Worm (Caenorhabditis elegans): ENCODE data around the gene hlh-28.
A peak's percentile ranks its signal among the peaks of the same experiment; 100 is the strongest.

The hlh-28 gene

ce11 chrX:17521425-17521824 is 29.4 kb upstream of the hlh-28 start:
- TF ChIP-seq zip-8 (tag; optimal IDR thresholded peaks at IDR 0.05): no peak
- no peak for TF ChIP-seq flh-1 (GFP tag; optimal IDR thresholded peaks at IDR 0.05)
- peak; percentile 69 for TF ChIP-seq ces-1 (GFP tag; optimal IDR thresholded peaks at IDR 0.05)
- no peak for TF ChIP-seq ceh-43 (GFP tag; optimal IDR thresholded peaks at IDR 0.05)
- no peak for TF ChIP-seq nhr-76 (tag; optimal IDR thresholded peaks at IDR 0.05)
- TF ChIP-seq cnd-1 (tag; optimal IDR thresholded peaks at IDR 0.05): no peak
- TF ChIP-seq drap-1 (GFP tag; optimal IDR thresholded peaks at IDR 0.05): no peak

- TF ChIP-seq drap-1 (GFP tag; optimal IDR thresholded peaks at IDR 0.05) (no peak), cnd-1 (tag; optimal IDR thresholded peaks at IDR 0.05) (no peak)
Observed at ce11 chrX:17527377-17527776, 23.5 kb upstream of the hlh-28 start.

- TF ChIP-seq unc-62 (GFP tag; optimal IDR thresholded peaks at IDR 0.05) (peak; percentile 51), nhr-28 (tag; optimal IDR thresholded peaks at IDR 0.05) (no peak), hlh-1 (tag; optimal IDR thresholded peaks at IDR 0.05) (peak; percentile 52)
Observed at ce11 chrX:17528068-17528467, 22.8 kb upstream of the hlh-28 start, which contains the start of gene sup-10. sup-10 (plus strand) TSS chrX:17528344.

ce11 chrX:17534014-17534465 is 16.8 kb upstream of the hlh-28 start, which contains the start of gene F31A3.3:
F31A3.3 (minus strand) TSS chrX:17534064.
- no peak for TF ChIP-seq sem-2 (GFP tag; optimal IDR thresholded peaks at IDR 0.05)

- TF ChIP-seq tbx-8 (GFP tag; optimal IDR thresholded peaks at IDR 0.05): no peak
- no peak for TF ChIP-seq elt-3 (tag; optimal IDR thresholded peaks at IDR 0.05)
Observed at ce11 chrX:17534877-17535276, 16.0 kb upstream of the hlh-28 start.

- no peak for TF ChIP-seq ceh-39 (tag; optimal IDR thresholded peaks at IDR 0.05)
- TF ChIP-seq unc-39 (tag; optimal IDR thresholded peaks at IDR 0.05): no peak
- no peak for TF ChIP-seq ham-2 (GFP tag; optimal IDR thresholded peaks at IDR 0.05)
- no peak for TF ChIP-seq snpc-4 (tag; optimal IDR thresholded peaks at IDR 0.05)
- no peak for TF ChIP-seq nhr-237 (tag; optimal IDR thresholded peaks at IDR 0.05)
- TF ChIP-seq ces-1 (GFP tag; optimal IDR thresholded peaks at IDR 0.05): no peak
- TF ChIP-seq ceh-83 (GFP tag; optimal IDR thresholded peaks at IDR 0.05): no peak
Observed at ce11 chrX:17537568-17537967, 13.3 kb upstream of the hlh-28 start.

- TF ChIP-seq tbx-8 (GFP tag; optimal IDR thresholded peaks at IDR 0.05) (no peak), sem-2 (GFP tag; optimal IDR thresholded peaks at IDR 0.05) (no peak), cnd-1 (tag; optimal IDR thresholded peaks at IDR 0.05) (no peak), unc-39 (tag; optimal IDR thresholded peaks at IDR 0.05) (no peak), pha-4 (tag; optimal IDR thresholded peaks at IDR 0.05) (no peak), ceh-43 (GFP tag; optimal IDR thresholded peaks at IDR 0.05) (no peak), nhr-237 (tag; optimal IDR thresholded peaks at IDR 0.05) (no peak), nhr-28 (tag; optimal IDR thresholded peaks at IDR 0.05) (no peak), ham-2 (GFP tag; optimal IDR thresholded peaks at IDR 0.05) (no peak)
Observed at ce11 chrX:17539968-17540367, 10.9 kb upstream of the hlh-28 start.

ce11 chrX:17544349-17544936 is 6.4 kb upstream of the hlh-28 start:
- TF ChIP-seq cnd-1 (tag; optimal IDR thresholded peaks at IDR 0.05) (no peak), zip-8 (tag; optimal IDR thresholded peaks at IDR 0.05) (no peak), lin-13 (tag; optimal IDR thresholded peaks at IDR 0.05) (no peak), sem-2 (GFP tag; optimal IDR thresholded peaks at IDR 0.05) (no peak), nhr-28 (tag; optimal IDR thresholded peaks at IDR 0.05) (no peak), sptf-1 (tag; optimal IDR thresholded peaks at IDR 0.05) (peak; percentile 25), ztf-11 (tag; optimal IDR thresholded peaks at IDR 0.05) (no peak), lin-32 (GFP tag; optimal IDR thresholded peaks at IDR 0.05) (no peak), mls-2 (tag; optimal IDR thresholded peaks at IDR 0.05) (no peak), drap-1 (GFP tag; optimal IDR thresholded peaks at IDR 0.05) (peak; percentile 52), bed-3 (GFP tag; optimal IDR thresholded peaks at IDR 0.05) (no peak), elt-1 (tag; optimal IDR thresholded peaks at IDR 0.05; ENCODE audit: borderline replicate concordance, insufficient read depth) (no peak), ham-2 (GFP tag; optimal IDR thresholded peaks at IDR 0.05) (no peak), nhr-237 (tag; optimal IDR thresholded peaks at IDR 0.05) (peak; percentile 83), elt-3 (tag; optimal IDR thresholded peaks at IDR 0.05) (no peak), tbx-8 (GFP tag; optimal IDR thresholded peaks at IDR 0.05) (no peak), pha-4 (tag; optimal IDR thresholded peaks at IDR 0.05) (no peak), unc-120 (tag; optimal IDR thresholded peaks at IDR 0.05; ENCODE audit: poor library complexity, severe bottlenecking) (peak; percentile 23), unc-62 (GFP tag; optimal IDR thresholded peaks at IDR 0.05) (no peak), ceh-43 (GFP tag; optimal IDR thresholded peaks at IDR 0.05) (no peak), mep-1 (tag; optimal IDR thresholded peaks at IDR 0.05) (no peak), flh-1 (GFP tag; optimal IDR thresholded peaks at IDR 0.05) (no peak), unc-39 (tag; optimal IDR thresholded peaks at IDR 0.05) (no peak), nhr-2 (tag; optimal IDR thresholded peaks at IDR 0.05) (no peak), snpc-4 (tag; optimal IDR thresholded peaks at IDR 0.05) (no peak), lsy-2 (tag; optimal IDR thresholded peaks at IDR 0.05) (peak; percentile 8), nhr-76 (tag; optimal IDR thresholded peaks at IDR 0.05) (no peak), M03D4.4 (tag; optimal IDR thresholded peaks at IDR 0.05) (no peak), ceh-39 (tag; optimal IDR thresholded peaks at IDR 0.05) (no peak), ces-1 (GFP tag; optimal IDR thresholded peaks at IDR 0.05) (peak; percentile 49)
